Fruit fly (Drosophila melanogaster) whole organism, wandering third instar larva: ENCODE results near the gene CG3552.

ENCODE experiments used
- dmrt93B ChIP-seq: fragments of 200-800 bp; sonication (Bioruptor generic); optimal IDR thresholded peaks from 2 replicates; lab custom pipeline; 2018; ENCODE audit warnings: missing biosample characterization, mild to moderate bottlenecking, missing genetic modification characterization
- pan ChIP-seq: fragments of >200 bp; optimal IDR thresholded peaks from 2 replicates; lab custom pipeline; 2017

dm6 chr3L:9492115-9492514 lies 36.0 kb downstream of the CG3552 start, which contains the start of gene CG32037:
- no peak for TF ChIP-seq dmrt93B (GFP tag; lab: Kevin White, UChicago)
- no peak for TF ChIP-seq pan (lab: Kevin White, UChicago)
